Worm (Caenorhabditis elegans): ENCODE data around the gene nlp-31.

DNA sequence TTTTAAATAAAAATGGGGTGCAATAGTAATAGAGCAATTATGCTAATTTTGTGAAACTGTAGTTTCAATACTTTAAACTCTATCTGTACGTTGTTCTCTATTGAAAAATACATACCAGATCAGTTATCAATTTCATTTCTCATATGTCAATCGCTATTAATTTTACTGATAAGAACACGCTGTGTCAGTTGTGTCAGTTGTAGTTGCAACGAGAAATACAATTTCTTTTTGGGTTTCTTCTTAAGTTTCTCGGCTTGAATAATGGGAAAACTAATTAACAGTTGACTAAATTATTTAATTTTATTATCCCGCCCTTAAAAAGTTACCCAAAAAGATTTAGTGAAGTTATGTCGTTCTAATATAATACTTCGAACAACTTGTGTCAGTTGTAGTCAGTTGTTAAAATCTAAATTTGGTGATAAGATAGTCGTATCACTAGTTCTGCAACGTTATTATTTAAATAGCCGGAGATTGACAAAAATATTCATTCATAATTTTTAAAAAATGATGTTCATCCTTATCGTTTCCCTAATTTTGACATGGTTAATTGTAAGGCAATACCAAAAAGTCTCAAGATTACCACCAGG lies 43.9 kb upstream of the nlp-31 start, which contains the start of gene cyp-35A5:
- TF ChIP-seq B0310.2 (tag; optimal IDR thresholded peaks at IDR 0.05) (no peak), hmbx-1 (tag; optimal IDR thresholded peaks at IDR 0.05) (no peak), F13C5.2 (tag; optimal IDR thresholded peaks at IDR 0.05) (no peak)

Measured in whole organism, early embryonic.